Fruit fly (Drosophila melanogaster) whole organism, pupa: ENCODE results near the gene mnb.

Experiments used
- CG10348 ChIP-seq: fragments of 200-800 bp; sonication (Bioruptor generic); IDR thresholded peaks from 2 replicates; pipeline ENCODE4 v1.3.6; 2022; ENCODE audit warnings: missing biosample characterization, missing genetic modification characterization
- CG12605 ChIP-seq: fragments of 200-800 bp; sonication (Bioruptor generic); IDR thresholded peaks from 2 replicates; pipeline ENCODE4 v1.3.6; 2022; ENCODE audit warnings: missing biosample characterization, missing genetic modification characterization
- CG13204 ChIP-seq: fragments of 200-800 bp; sonication (Bioruptor generic); optimal IDR thresholded peaks from 2 replicates; lab custom pipeline; 2018; ENCODE audit warnings: missing biosample characterization, mild to moderate bottlenecking, missing genetic modification characterization, moderate library complexity
- CG14655 ChIP-seq: fragments of 200-800 bp; sonication (Bioruptor generic); optimal IDR thresholded peaks from 3 replicates; lab custom pipeline; 2017; ENCODE audit warnings: mild to moderate bottlenecking, missing biosample characterization, missing genetic modification reagents, missing genetic modification characterization
- CG15710 ChIP-seq: fragments of 200-800 bp; sonication (Bioruptor generic); optimal IDR thresholded peaks from 2 replicates; lab custom pipeline; 2018; ENCODE audit warnings: missing biosample characterization, mild to moderate bottlenecking, missing genetic modification characterization, moderate library complexity
- CG17806 ChIP-seq: fragments of 200-800 bp; sonication (Bioruptor generic); optimal IDR thresholded peaks from 2 replicates; lab custom pipeline; 2018; ENCODE audit warnings: missing biosample characterization, mild to moderate bottlenecking, missing genetic modification characterization, moderate library complexity
- CG32121 ChIP-seq: fragments of 200-800 bp; sonication (Bioruptor generic); IDR thresholded peaks from 2 replicates; pipeline ENCODE4 v1.3.6; 2022; ENCODE audit warnings: missing biosample characterization, missing genetic modification characterization
- CG34367 ChIP-seq: fragments of 200-800 bp; sonication (Bioruptor generic); optimal IDR thresholded peaks from 2 replicates; lab custom pipeline; 2018; ENCODE audit warnings: missing biosample characterization, mild to moderate bottlenecking, missing genetic modification characterization
- CG4496 ChIP-seq: fragments of 200-800 bp; sonication (Bioruptor generic); IDR thresholded peaks from 3 replicates; pipeline ENCODE4 v1.3.6; 2022; ENCODE audit warnings: missing biosample characterization, missing genetic modification characterization
- CG8159 ChIP-seq: fragments of 200-800 bp; sonication (Bioruptor generic); optimal IDR thresholded peaks from 3 replicates; lab custom pipeline; 2018; ENCODE audit warnings: missing biosample characterization, mild to moderate bottlenecking, missing genetic modification characterization, moderate library complexity
- CG8301 ChIP-seq: fragments of 200-800 bp; sonication (Bioruptor generic); optimal IDR thresholded peaks from 2 replicates; lab custom pipeline; 2018; ENCODE audit warnings: missing biosample characterization, mild to moderate bottlenecking, missing genetic modification characterization
- CG9948 ChIP-seq: fragments of 200-800 bp; sonication (Bioruptor generic); optimal IDR thresholded peaks from 2 replicates; lab custom pipeline; 2018; ENCODE audit warnings: missing biosample characterization, mild to moderate bottlenecking, missing genetic modification characterization, moderate library complexity
- D1 ChIP-seq: fragments of 200-800 bp; sonication (Bioruptor generic); optimal IDR thresholded peaks from 2 replicates; lab custom pipeline; 2018; ENCODE audit warnings: missing biosample characterization, mild to moderate bottlenecking, missing genetic modification characterization, moderate library complexity
- EcR ChIP-seq: fragments of 200-800 bp; sonication (Bioruptor generic); optimal IDR thresholded peaks from 3 replicates; lab custom pipeline; 2019; ENCODE audit warnings: missing biosample characterization, missing genetic modification characterization, mild to moderate bottlenecking, moderate library complexity, missing genetic modification reagents
- Ets98B ChIP-seq: fragments of 200-800 bp; sonication (Bioruptor generic); IDR thresholded peaks from 2 replicates; pipeline ENCODE4 v1.3.6; 2022; ENCODE audit warnings: missing biosample characterization, missing genetic modification characterization
- Pif1A ChIP-seq: fragments of 200-800 bp; sonication (Bioruptor generic); optimal IDR thresholded peaks from 3 replicates; lab custom pipeline; 2016; ENCODE audit warnings: missing biosample characterization, missing genetic modification characterization
- Pif1B ChIP-seq: fragments of 200-800 bp; sonication (Bioruptor generic); optimal IDR thresholded peaks from 3 replicates; lab custom pipeline; 2016; ENCODE audit warnings: missing biosample characterization, missing genetic modification characterization
- Snoo ChIP-seq: fragments of 200-800 bp; sonication (Bioruptor generic); optimal IDR thresholded peaks from 3 replicates; lab custom pipeline; 2017; ENCODE audit warnings: missing biosample characterization, mild to moderate bottlenecking, missing genetic modification characterization, inconsistent platforms
- fd96Ca ChIP-seq: fragments of 200-800 bp; sonication (Bioruptor generic); IDR thresholded peaks from 3 replicates; pipeline ENCODE4 v1.3.6; 2022; ENCODE audit warnings: missing biosample characterization, missing genetic modification characterization
- gl ChIP-seq: fragments of 200-800 bp; sonication (Bioruptor generic); optimal IDR thresholded peaks from 2 replicates; lab custom pipeline; 2018; ENCODE audit warnings: missing biosample characterization, mild to moderate bottlenecking, missing genetic modification characterization
- rn ChIP-seq: fragments of 200-800 bp; sonication (Bioruptor generic); IDR thresholded peaks from 2 replicates; pipeline ENCODE4 v1.3.6; 2022; ENCODE audit warnings: missing biosample characterization, missing genetic modification characterization

Gene mnb

DNA sequence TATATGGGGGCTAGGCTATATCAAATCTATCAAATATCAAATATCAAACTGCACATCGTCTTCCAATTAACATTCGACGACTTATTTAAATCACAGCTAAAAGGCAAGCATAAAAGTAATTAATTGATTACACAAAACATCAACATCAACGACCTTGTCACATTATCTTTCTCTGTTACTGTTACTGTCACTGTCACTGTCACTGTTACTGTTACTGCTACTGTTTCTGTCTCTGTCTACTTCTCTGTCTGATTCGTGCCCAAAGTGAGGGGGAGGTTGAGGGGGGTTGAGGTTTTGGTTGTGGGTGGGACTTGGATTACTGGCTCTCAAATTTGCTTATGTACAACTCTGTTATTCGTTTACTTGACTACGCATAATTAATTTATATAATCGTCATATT is 65.6 kb downstream of the mnb start:
- TF ChIP-seq CG4496 (GFP tag; lab: Robert Waterston, UW) (0 out of 3 replicates have a peak, but pooled peaks have one; percentile 20), Ets98B (GFP tag; lab: Robert Waterston, UW) (no peak)

- TF ChIP-seq CG14655 (no peak), CG17806 (tag; lab: Kevin White, UChicago) (no peak), gl (no peak), EcR (GFP tag; lab: Kevin White, UChicago) (no peak), CG34367 (tag; lab: Kevin White, UChicago) (no peak), CG10348 (GFP tag; lab: Robert Waterston, UW) (no peak), Ets98B (GFP tag; lab: Robert Waterston, UW) (no peak), CG4496 (GFP tag; lab: Robert Waterston, UW) (no peak), D1 (tag; lab: Kevin White, UChicago) (no peak)
Observed at dm6 chrX:17820252-17820651, 66.8 kb downstream of the mnb start.

- TF ChIP-seq CG12605 (no peak), Pif1B (no peak), CG15710 (tag; lab: Kevin White, UChicago) (no peak), Snoo (tag; lab: Kevin White, UChicago) (no peak), Ets98B (GFP tag; lab: Robert Waterston, UW) (no peak), D1 (tag; lab: Kevin White, UChicago) (no peak), CG32121 (GFP tag; lab: Robert Waterston, UW) (no peak), Pif1A (GFP tag; lab: Kevin White, UChicago) (no peak), CG14655 (no peak), CG13204 (GFP tag; lab: Kevin White, UChicago) (no peak), rn (GFP tag; lab: Robert Waterston, UW) (no peak), CG34367 (tag; lab: Kevin White, UChicago) (no peak), CG9948 (no peak), CG4496 (GFP tag; lab: Robert Waterston, UW) (no peak), CG17806 (tag; lab: Kevin White, UChicago) (no peak)
Observed at dm6 chrX:17819635-17820139, 67.3 kb downstream of the mnb start, which contains the start of gene CG12986. CG12986 (minus strand) TSS chrX:17819685.

dm6 chrX:17816437-17816836 is 70.6 kb downstream of the mnb start:
- no peak for TF ChIP-seq rn (GFP tag; lab: Robert Waterston, UW)
- no peak for TF ChIP-seq CG14655
- peak; percentile 27 for TF ChIP-seq Snoo (tag; lab: Kevin White, UChicago)
- TF ChIP-seq Pif1B, result no peak
- no peak for TF ChIP-seq Pif1A (GFP tag; lab: Kevin White, UChicago)
- TF ChIP-seq CG34367 (tag; lab: Kevin White, UChicago), result peak; percentile 1
- no peak for TF ChIP-seq CG10348 (GFP tag; lab: Robert Waterston, UW)
- no peak for TF ChIP-seq gl
- TF ChIP-seq CG9948, result peak; percentile 36
- no peak for TF ChIP-seq CG13204 (GFP tag; lab: Kevin White, UChicago)
- TF ChIP-seq Ets98B (GFP tag; lab: Robert Waterston, UW), result no peak
- TF ChIP-seq EcR (GFP tag; lab: Kevin White, UChicago), result no peak
- TF ChIP-seq CG8301, result peak; percentile 9
- TF ChIP-seq CG15710 (tag; lab: Kevin White, UChicago), result peak; percentile 37
- peak; percentile 26 for TF ChIP-seq CG17806 (tag; lab: Kevin White, UChicago)
- no peak for TF ChIP-seq CG4496 (GFP tag; lab: Robert Waterston, UW)
- TF ChIP-seq CG32121 (GFP tag; lab: Robert Waterston, UW), result no peak
- no peak for TF ChIP-seq D1 (tag; lab: Kevin White, UChicago)
- peak; percentile 53 for TF ChIP-seq CG8159 (tag; lab: Kevin White, UChicago)
- no peak for TF ChIP-seq fd96Ca (GFP tag; lab: Robert Waterston, UW)
- no peak for TF ChIP-seq CG12605

dm6 chrX:17814783-17815182 is 72.2 kb downstream of the mnb start:
- TF ChIP-seq CG15710 (tag; lab: Kevin White, UChicago) (peak; percentile 46), CG8159 (tag; lab: Kevin White, UChicago) (peak; percentile 65), CG9948 (peak; percentile 43), CG8301 (peak; percentile 1), CG17806 (tag; lab: Kevin White, UChicago) (peak; percentile 50), Pif1A (GFP tag; lab: Kevin White, UChicago) (peak; percentile 15), D1 (tag; lab: Kevin White, UChicago) (peak; percentile 4), Snoo (tag; lab: Kevin White, UChicago) (peak; percentile 34), Ets98B (GFP tag; lab: Robert Waterston, UW) (no peak), CG10348 (GFP tag; lab: Robert Waterston, UW) (no peak), CG13204 (GFP tag; lab: Kevin White, UChicago) (no peak), CG34367 (tag; lab: Kevin White, UChicago) (peak; percentile 46), gl (no peak)
